Worm (Caenorhabditis elegans) whole organism, early embryonic: ENCODE measurements around the gene ptr-5.

Experiments used
- B0310.2 ChIP-seq: sonication (generic microtip); optimal IDR thresholded peaks from 2 replicates; lab custom pipeline; 2016; ENCODE audit warnings: mild to moderate bottlenecking, missing genetic modification characterization, missing compliant biosample characterization
- ama-1 ChIP-seq: fragments of 150-350 bp; optimal IDR thresholded peaks from 2 replicates; lab custom pipeline; 2014
- hmg-4 ChIP-seq: fragments of 200-800 bp; sonication (Bioruptor generic); optimal IDR thresholded peaks from 2 replicates; lab custom pipeline; 2018; ENCODE audit warnings: mild to moderate bottlenecking, missing genetic modification characterization, missing compliant biosample characterization
- scrt-1 ChIP-seq: fragments of 200-800 bp; sonication (Bioruptor generic); IDR thresholded peaks from 2 replicates; pipeline ENCODE4 v1.3.6; 2022; ENCODE audit warnings: missing genetic modification characterization, missing compliant biosample characterization
- tbx-11 ChIP-seq: fragments of 200-800 bp; sonication (Bioruptor generic); IDR thresholded peaks from 2 replicates; pipeline ENCODE4 v1.3.6; 2022; ENCODE audit warnings: missing genetic modification characterization, missing compliant biosample characterization

DNA sequence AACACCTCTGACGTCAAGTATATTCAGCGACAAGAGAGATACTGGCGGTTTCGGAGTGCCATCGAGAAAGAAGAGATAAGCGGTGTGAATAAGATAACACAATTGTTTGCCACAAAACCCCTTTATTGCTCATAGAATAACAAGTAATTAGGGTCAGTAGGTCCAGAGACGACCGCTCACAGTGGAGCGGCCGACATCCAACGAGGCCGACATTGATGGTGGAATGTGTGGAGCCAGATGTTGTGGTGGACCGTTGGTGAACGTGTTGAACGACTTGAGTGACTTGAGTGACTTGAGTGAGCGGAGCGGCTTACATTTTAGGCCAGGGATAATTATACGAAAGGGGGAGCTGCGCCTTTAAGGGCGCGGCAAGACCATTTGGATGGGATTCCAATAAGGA lies 17.6 kb upstream of the ptr-5 start:
- TF ChIP-seq scrt-1 (GFP tag; lab: Robert Waterston, UW) (no peak), ama-1 (lab: Kevin White, UChicago) (no peak), tbx-11 (GFP tag; lab: Robert Waterston, UW) (no peak), B0310.2 (tag; lab: Kevin White, UChicago) (no peak), hmg-4 (GFP tag; lab: Kevin White, UChicago) (no peak)
